Worm (Caenorhabditis elegans) whole organism, L2 larva: ENCODE measurements around the gene rpl-11.1.
"Not testable (repeated sequence)": the region's sequence is repeated elsewhere in the genome, so short reads cannot be mapped to it uniquely, and the experiment has no call there.

Experiments
- dmd-4 ChIP-seq: sonication (generic microtip); optimal IDR thresholded peaks from 2 replicates; lab custom pipeline; 2017; ENCODE audit warnings: missing biosample characterization, missing genetic modification characterization
- fos-1 ChIP-seq: fragments of 150-350 bp; optimal IDR thresholded peaks from 2 replicates; lab custom pipeline; 2014; ENCODE audit warnings: missing biosample characterization, missing genetic modification characterization
- lin-39 ChIP-seq: fragments of 150-350 bp; optimal IDR thresholded peaks from 2 replicates; lab custom pipeline; 2014; ENCODE audit warnings: missing biosample characterization, missing genetic modification reagents, missing genetic modification characterization
- sma-3 ChIP-seq: sonication (generic microtip); optimal IDR thresholded peaks from 2 replicates; lab custom pipeline; 2016; ENCODE audit warnings: missing genetic modification reagents, missing genetic modification characterization, missing compliant biosample characterization

DNA sequence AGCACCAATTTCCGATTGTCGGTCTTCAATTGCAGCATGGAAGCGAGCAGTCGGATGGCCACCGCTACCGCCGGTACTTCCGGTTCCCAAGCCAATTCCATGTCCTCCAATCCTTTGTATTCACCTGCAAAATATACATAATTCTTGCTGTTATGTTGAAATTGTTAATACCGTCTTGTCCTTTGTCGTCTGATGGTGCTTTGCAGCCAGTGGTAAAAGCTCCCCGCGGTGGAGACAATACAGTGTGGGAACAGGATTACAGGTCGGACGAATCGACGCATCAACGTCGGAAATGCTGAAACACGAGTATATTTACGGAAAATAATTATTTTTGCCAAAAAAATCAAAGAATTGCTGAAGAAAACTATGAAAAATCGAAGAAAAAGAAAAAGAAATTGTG is 21.5 kb downstream of the rpl-11.1 start, which contains the start of gene T24A6.17:
- TF ChIP-seq fos-1 (tag; lab: Kevin White, UChicago); dmd-4 (tag; lab: Kevin White, UChicago); lin-39 (tag; lab: Kevin White, UChicago); sma-3 (GFP tag; lab: Kevin White, UChicago): not testable (repeated sequence)
